Worm (Caenorhabditis elegans) whole organism, young adult: ENCODE measurements around the gene Y69A2AR.23.

Source experiments
- cebp-1 ChIP-seq, 2 experiments: fragments of 200-800 bp in 1 of 2; sonication (Bioruptor generic) in 1 of 2; sonication (generic microtip) in 1 of 2; IDR thresholded peaks in 1 of 2; optimal IDR thresholded peaks in 1 of 2; 2 replicates each; pipeline versions ENCODE4 v1.3.6 to Lab custom; 2017 to 2022; ENCODE audit warnings: missing compliant biosample characterization in 2 of 2, missing genetic modification characterization in 2 of 2, mild to moderate bottlenecking in 1 of 2, missing genetic modification reagents in 1 of 2, moderate library complexity in 1 of 2
- chd-7 ChIP-seq: sonication (generic microtip); optimal IDR thresholded peaks from 2 replicates; lab custom pipeline; 2016; ENCODE audit warnings: mild to moderate bottlenecking, missing genetic modification characterization, moderate library complexity, missing compliant biosample characterization
- dpff-1 ChIP-seq: sonication (generic microtip); optimal IDR thresholded peaks from 2 replicates; lab custom pipeline; 2017; ENCODE audit warnings: mild to moderate bottlenecking, missing genetic modification characterization, missing compliant biosample characterization
- hmg-20 ChIP-seq: fragments of 200-800 bp; sonication (Bioruptor generic); IDR thresholded peaks from 2 replicates; pipeline ENCODE4 v1.3.6; 2022; ENCODE audit warnings: missing genetic modification reagents, missing genetic modification characterization, missing compliant biosample characterization
- lin-40 ChIP-seq: sonication (generic microtip); optimal IDR thresholded peaks from 2 replicates; lab custom pipeline; 2016; ENCODE audit warnings: missing genetic modification characterization, mild to moderate bottlenecking, missing compliant biosample characterization, missing genotype, missing genetic modification reagents
- lsl-1 ChIP-seq: fragments of 200-800 bp; sonication (Bioruptor generic); optimal IDR thresholded peaks from 2 replicates; lab custom pipeline; 2018; ENCODE audit warnings: mild to moderate bottlenecking, missing genetic modification characterization, moderate library complexity, missing compliant biosample characterization
- snpc-3.4 ChIP-seq: sonication (generic microtip); optimal IDR thresholded peaks from 2 replicates; lab custom pipeline; 2017; ENCODE audit warnings: missing genetic modification characterization, mild to moderate bottlenecking, missing compliant biosample characterization, antibody characterized with exemption, moderate library complexity, missing genotype, missing genetic modification reagents

DNA sequence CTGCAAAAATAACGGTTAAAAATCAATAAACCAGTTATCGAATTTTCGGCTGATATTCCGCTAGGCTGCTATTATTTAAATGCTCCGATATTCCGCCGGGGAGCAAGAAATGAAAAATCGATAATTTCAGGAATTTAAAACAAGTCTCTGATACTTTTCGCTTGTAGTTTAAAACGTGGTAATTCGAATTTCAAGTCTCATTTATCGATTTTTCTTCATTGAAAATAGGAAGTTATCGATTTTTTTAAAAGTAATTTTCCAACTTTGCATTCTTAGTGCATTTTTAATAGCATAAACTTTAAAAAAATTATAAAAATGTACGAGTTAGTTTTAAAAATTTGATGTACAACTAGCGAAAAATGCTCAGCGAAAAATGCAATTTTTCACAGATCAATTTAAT, 792 bp upstream of the Y69A2AR.23 start:
- TF ChIP-seq dpff-1 (tag; lab: Kevin White, UChicago) (no peak), lin-40 (tag; lab: Kevin White, UChicago) (no peak), snpc-3.4 (tag; lab: Kevin White, UChicago) (no peak), lsl-1 (no peak), hmg-20 (GFP tag; lab: Robert Waterston, UW) (no peak), cebp-1 (GFP tag; IDR thresholded peaks at IDR 0.05; lab: Robert Waterston, UW) (no peak), cebp-1 (tag; optimal IDR thresholded peaks at IDR 0.05; lab: Kevin White, UChicago) (no peak), chd-7 (tag; lab: Kevin White, UChicago) (no peak)
